Worm (Caenorhabditis elegans) whole organism, L3 larva: ENCODE measurements around the gene H05C05.1.

Experiments used
- ZK546.5 ChIP-seq: sonication (generic microtip); optimal IDR thresholded peaks from 2 replicates; lab custom pipeline; 2017; ENCODE audit warnings: missing biosample characterization, missing genetic modification characterization
- ama-1 ChIP-seq: fragments of 150-350 bp; optimal IDR thresholded peaks from 2 replicates; lab custom pipeline; 2018
- elt-2 ChIP-seq: sonication (generic microtip); optimal IDR thresholded peaks from 2 replicates; lab custom pipeline; 2016; ENCODE audit warnings: missing genetic modification reagents, mild to moderate bottlenecking, missing genetic modification characterization, missing compliant biosample characterization
- pqm-1 ChIP-seq: fragments of 150-350 bp; optimal IDR thresholded peaks from 2 replicates; lab custom pipeline; 2017; ENCODE audit warnings: missing biosample characterization, missing genetic modification characterization, inconsistent platforms
- sea-2 ChIP-seq: fragments of 150-350 bp; sonication (generic microtip); optimal IDR thresholded peaks from 4 replicates; lab custom pipeline; 2014; ENCODE audit warnings: missing biosample characterization, missing genetic modification reagents, missing genetic modification characterization
- skn-1 ChIP-seq: fragments of 150-350 bp; optimal IDR thresholded peaks from 2 replicates; lab custom pipeline; 2014; ENCODE audit warnings: missing biosample characterization, missing genetic modification characterization
- snpc-4 ChIP-seq: fragments of 150-350 bp; optimal IDR thresholded peaks from 2 replicates; lab custom pipeline; 2014; ENCODE audit warnings: missing biosample characterization, missing genetic modification characterization

DNA sequence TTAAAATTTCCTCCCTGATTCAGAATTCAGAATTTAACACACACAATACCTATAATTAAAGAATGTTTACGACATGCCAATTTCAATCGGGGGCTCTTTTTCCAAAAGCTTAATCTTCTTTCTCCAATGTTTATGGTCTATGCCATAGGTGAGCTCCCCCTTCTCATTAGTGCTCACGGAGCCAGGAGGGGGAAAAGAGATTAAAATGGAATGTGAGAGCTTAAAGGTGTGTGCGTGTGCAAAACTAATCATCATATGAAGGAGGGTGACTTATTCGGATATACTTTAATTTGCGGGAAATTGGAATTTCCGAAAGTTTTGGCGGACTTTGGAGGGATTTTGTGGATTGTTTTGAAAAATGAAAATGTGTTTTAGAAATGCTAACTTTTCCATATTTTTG is 36.1 kb downstream of the H05C05.1 start:
- TF ChIP-seq pqm-1 (tag; lab: Kevin White, UChicago), result no peak
- no peak for TF ChIP-seq sea-2 (GFP tag; lab: Kevin White, UChicago)
- no peak for TF ChIP-seq ama-1
- TF ChIP-seq snpc-4, result no peak
- TF ChIP-seq skn-1 (tag; lab: Kevin White, UChicago), result no peak
- no peak for TF ChIP-seq elt-2
- TF ChIP-seq ZK546.5 (tag; lab: Kevin White, UChicago), result no peak
